Fruit fly (Drosophila melanogaster) whole organism, embryonic: Measurements from ENCODE around the gene qm.

Source experiments
- Antp ChIP-seq: fragments of 200-800 bp; sonication (Bioruptor generic); optimal IDR thresholded peaks from 3 replicates; lab custom pipeline; 2016; ENCODE audit warnings: missing biosample characterization, missing genetic modification characterization
- Atf-2 ChIP-seq: fragments of 200-800 bp; sonication (Bioruptor generic); optimal IDR thresholded peaks from 2 replicates; lab custom pipeline; 2016; ENCODE audit warnings: missing biosample characterization, missing genetic modification characterization
- B-H2 ChIP-seq: fragments of 200-800 bp; sonication (Bioruptor generic); optimal IDR thresholded peaks from 2 replicates; lab custom pipeline; 2018; ENCODE audit warnings: missing biosample characterization, mild to moderate bottlenecking, missing genetic modification characterization
- CG10274 ChIP-seq: fragments of 200-800 bp; sonication (Bioruptor generic); optimal IDR thresholded peaks from 3 replicates; lab custom pipeline; 2017; ENCODE audit warnings: missing biosample characterization, mild to moderate bottlenecking, missing genetic modification characterization
- CG11093 ChIP-seq: fragments of 200-800 bp; sonication (Bioruptor generic); IDR thresholded peaks from 3 replicates; pipeline ENCODE4 v1.3.6; 2022; ENCODE audit warnings: missing biosample characterization, missing genetic modification characterization
- CG12104 ChIP-seq: fragments of 200-800 bp; sonication (Bioruptor generic); optimal IDR thresholded peaks from 3 replicates; lab custom pipeline; 2016; ENCODE audit warnings: missing biosample characterization, missing genetic modification characterization
- CG12219 ChIP-seq: fragments of 200-800 bp; sonication (Bioruptor generic); optimal IDR thresholded peaks from 3 replicates; lab custom pipeline; 2018; ENCODE audit warnings: missing biosample characterization, mild to moderate bottlenecking, missing genetic modification characterization
- CG12744 ChIP-seq: fragments of 200-800 bp; sonication (Bioruptor generic); optimal IDR thresholded peaks from 2 replicates; lab custom pipeline; 2016; ENCODE audit warnings: missing biosample characterization, missing genetic modification characterization
- CG13424 ChIP-seq: fragments of 200-800 bp; sonication (Bioruptor generic); optimal IDR thresholded peaks from 2 replicates; lab custom pipeline; 2019; ENCODE audit warnings: missing biosample characterization, mild to moderate bottlenecking, missing genetic modification characterization, moderate library complexity
- CG14710 ChIP-seq: fragments of 200-800 bp; sonication (Bioruptor generic); optimal IDR thresholded peaks from 3 replicates; lab custom pipeline; 2019; ENCODE audit warnings: missing biosample characterization, mild to moderate bottlenecking, missing genetic modification characterization, moderate library complexity
- CG2116 ChIP-seq: fragments of 200-800 bp; sonication (Bioruptor generic); optimal IDR thresholded peaks from 3 replicates; lab custom pipeline; 2018; ENCODE audit warnings: missing biosample characterization, mild to moderate bottlenecking, missing genetic modification characterization
- CG2875 ChIP-seq: fragments of 200-800 bp; sonication (Bioruptor generic); optimal IDR thresholded peaks from 2 replicates; lab custom pipeline; 2017; ENCODE audit warnings: missing biosample characterization, mild to moderate bottlenecking, missing genetic modification characterization, missing genetic modification reagents
- CG3838 ChIP-seq: fragments of 200-800 bp; sonication (Bioruptor generic); optimal IDR thresholded peaks from 3 replicates; lab custom pipeline; 2016; ENCODE audit warnings: missing biosample characterization, missing genetic modification characterization
- CG6683 ChIP-seq: fragments of 200-800 bp; sonication (Bioruptor generic); optimal IDR thresholded peaks from 2 replicates; lab custom pipeline; 2017; ENCODE audit warnings: missing biosample characterization, mild to moderate bottlenecking, missing genetic modification characterization, missing genetic modification reagents
- CG6854 ChIP-seq: fragments of 200-800 bp; sonication (Bioruptor generic); optimal IDR thresholded peaks from 3 replicates; lab custom pipeline; 2017; ENCODE audit warnings: missing biosample characterization, mild to moderate bottlenecking, missing genetic modification characterization
- CG7745 ChIP-seq: fragments of 200-800 bp; sonication (Bioruptor generic); optimal IDR thresholded peaks from 2 replicates; lab custom pipeline; 2018; ENCODE audit warnings: missing biosample characterization, mild to moderate bottlenecking, missing genetic modification characterization, moderate library complexity
- CG7987 ChIP-seq: fragments of 200-800 bp; sonication (Bioruptor generic); optimal IDR thresholded peaks from 2 replicates; lab custom pipeline; 2018; ENCODE audit warnings: missing biosample characterization, mild to moderate bottlenecking, missing genetic modification characterization, moderate library complexity
- CG9609 ChIP-seq: fragments of 200-800 bp; sonication (Bioruptor generic); optimal IDR thresholded peaks from 3 replicates; lab custom pipeline; 2016; ENCODE audit warnings: missing biosample characterization, missing genetic modification characterization
- CHES-1-like ChIP-seq: fragments of 200-800 bp; sonication (Bioruptor generic); optimal IDR thresholded peaks from 2 replicates; lab custom pipeline; 2016; ENCODE audit warnings: missing biosample characterization, missing genetic modification characterization
- Chrac-16 ChIP-seq: fragments of 200-800 bp; sonication (Bioruptor generic); optimal IDR thresholded peaks from 3 replicates; lab custom pipeline; 2016; ENCODE audit warnings: missing biosample characterization, missing genetic modification characterization
- Dek ChIP-seq: fragments of 200-800 bp; sonication (Bioruptor generic); optimal IDR thresholded peaks from 3 replicates; lab custom pipeline; 2019; ENCODE audit warnings: missing biosample characterization, mild to moderate bottlenecking, missing genetic modification characterization, moderate library complexity
- Dfd ChIP-seq, 2 experiments: fragments of >200 bp; optimal IDR thresholded peaks; 2 replicates each; lab custom pipeline; 2017; ENCODE audit warnings: missing biosample characterization in 2 of 2, missing genetic modification characterization in 2 of 2
- Dip3 ChIP-seq: fragments of 200-800 bp; sonication (Bioruptor generic); optimal IDR thresholded peaks from 3 replicates; lab custom pipeline; 2016; ENCODE audit warnings: missing biosample characterization, missing genetic modification characterization
- Drgx ChIP-seq: fragments of 200-800 bp; sonication (Bioruptor generic); IDR thresholded peaks from 2 replicates; pipeline ENCODE4 v1.3.6; 2022; ENCODE audit warnings: missing biosample characterization, missing genetic modification characterization
- ERR ChIP-seq: fragments of 200-800 bp; sonication (Bioruptor generic); optimal IDR thresholded peaks from 2 replicates; lab custom pipeline; 2016; ENCODE audit warnings: missing biosample characterization, missing genetic modification characterization
- Hand ChIP-seq: fragments of 200-800 bp; sonication (Bioruptor generic); optimal IDR thresholded peaks from 2 replicates; lab custom pipeline; 2017; ENCODE audit warnings: mild to moderate bottlenecking, missing biosample characterization, missing genetic modification reagents, missing genetic modification characterization
- Hmr ChIP-seq: fragments of 200-800 bp; sonication (Bioruptor generic); optimal IDR thresholded peaks from 3 replicates; lab custom pipeline; 2017; ENCODE audit warnings: mild to moderate bottlenecking, missing biosample characterization, missing genetic modification reagents, missing genetic modification characterization
- Jarid2 ChIP-seq: fragments of 200-800 bp; sonication (Bioruptor generic); optimal IDR thresholded peaks from 3 replicates; lab custom pipeline; 2017; ENCODE audit warnings: mild to moderate bottlenecking, missing biosample characterization, missing genetic modification reagents, missing genetic modification characterization
- Meics ChIP-seq: fragments of 200-800 bp; sonication (Bioruptor generic); optimal IDR thresholded peaks from 2 replicates; lab custom pipeline; 2017; ENCODE audit warnings: missing biosample characterization, mild to moderate bottlenecking, missing genetic modification characterization
- Scr ChIP-seq: fragments of 200-800 bp; sonication (Bioruptor generic); IDR thresholded peaks from 2 replicates; pipeline ENCODE4 v1.3.6; 2022; ENCODE audit warnings: missing biosample characterization, missing genetic modification characterization; ENCODE audit not compliant: partially characterized antibody
- Sry-δ ChIP-seq: fragments of 200-800 bp; sonication (Bioruptor generic); optimal IDR thresholded peaks from 2 replicates; lab custom pipeline; 2016; ENCODE audit warnings: missing biosample characterization, missing genetic modification characterization
- TFAM ChIP-seq: fragments of 200-800 bp; sonication (Bioruptor generic); optimal IDR thresholded peaks from 2 replicates; lab custom pipeline; 2017; ENCODE audit warnings: missing biosample characterization, missing genetic modification characterization, inconsistent platforms
- ab ChIP-seq: fragments of 200-800 bp; sonication (Bioruptor generic); optimal IDR thresholded peaks from 2 replicates; lab custom pipeline; 2016; ENCODE audit warnings: missing biosample characterization, missing genetic modification characterization
- chinmo ChIP-seq: fragments of 200-800 bp; sonication (Bioruptor generic); IDR thresholded peaks from 4 replicates; pipeline ENCODE4 v1.3.6; 2022; ENCODE audit warnings: missing biosample characterization, missing genetic modification characterization; ENCODE audit not compliant: partially characterized antibody
- ci ChIP-seq: fragments of 200-800 bp; sonication (Bioruptor generic); IDR thresholded peaks from 3 replicates; pipeline ENCODE4 v1.3.6; 2022; ENCODE audit warnings: missing biosample characterization, missing genetic modification characterization
- corto ChIP-seq: fragments of 200-800 bp; sonication (Bioruptor generic); optimal IDR thresholded peaks from 2 replicates; lab custom pipeline; 2016; ENCODE audit warnings: missing biosample characterization, mild to moderate bottlenecking, missing genetic modification characterization, moderate library complexity
- dm ChIP-seq: fragments of 200-800 bp; sonication (Bioruptor generic); optimal IDR thresholded peaks from 3 replicates; lab custom pipeline; 2016; ENCODE audit warnings: missing biosample characterization, missing genetic modification characterization
- dpn ChIP-seq, 2 experiments: fragments of 200-800 bp; sonication (Bioruptor generic); optimal IDR thresholded peaks; 3 replicates each; lab custom pipeline; 2016; ENCODE audit warnings: missing biosample characterization in 2 of 2, missing genetic modification characterization in 2 of 2
- emc ChIP-seq: fragments of 200-800 bp; sonication (Bioruptor generic); optimal IDR thresholded peaks from 2 replicates; lab custom pipeline; 2016; ENCODE audit warnings: missing biosample characterization, missing genetic modification characterization
- fd3F ChIP-seq: fragments of 200-800 bp; sonication (Bioruptor generic); optimal IDR thresholded peaks from 2 replicates; lab custom pipeline; 2018; ENCODE audit warnings: missing biosample characterization, mild to moderate bottlenecking, missing genetic modification characterization, moderate library complexity
- fd64A ChIP-seq: fragments of 200-800 bp; sonication (Bioruptor generic); optimal IDR thresholded peaks from 3 replicates; lab custom pipeline; 2018; ENCODE audit warnings: missing biosample characterization, mild to moderate bottlenecking, missing genetic modification characterization
- fru ChIP-seq: fragments of >200 bp; optimal IDR thresholded peaks from 2 replicates; lab custom pipeline; 2017
- fu2 ChIP-seq: fragments of 200-800 bp; sonication (Bioruptor generic); optimal IDR thresholded peaks from 2 replicates; lab custom pipeline; 2016; ENCODE audit warnings: missing biosample characterization, missing genetic modification characterization
- gcm2 ChIP-seq: fragments of 200-800 bp; sonication (Bioruptor generic); optimal IDR thresholded peaks from 2 replicates; lab custom pipeline; 2016; ENCODE audit warnings: missing biosample characterization, missing genetic modification characterization
- hbn ChIP-seq: fragments of 200-800 bp; sonication (Bioruptor generic); IDR thresholded peaks from 2 replicates; pipeline ENCODE4 v1.3.6; 2022; ENCODE audit warnings: missing biosample characterization, missing genetic modification characterization; ENCODE audit not compliant: partially characterized antibody
- maf-S ChIP-seq: fragments of 200-800 bp; sonication (Bioruptor generic); optimal IDR thresholded peaks from 2 replicates; lab custom pipeline; 2016; ENCODE audit warnings: missing biosample characterization, missing genetic modification characterization
- odd ChIP-seq: fragments of 200-800 bp; sonication (Bioruptor generic); optimal IDR thresholded peaks from 2 replicates; lab custom pipeline; 2017; ENCODE audit warnings: missing biosample characterization, mild to moderate bottlenecking, missing genetic modification characterization
- sisA ChIP-seq: fragments of 200-800 bp; sonication (Bioruptor generic); IDR thresholded peaks from 2 replicates; pipeline ENCODE4 v1.3.6; 2022; ENCODE audit warnings: missing biosample characterization, missing genetic modification characterization
- slp2 ChIP-seq: fragments of 200-800 bp; sonication (Bioruptor generic); optimal IDR thresholded peaks from 2 replicates; lab custom pipeline; 2016; ENCODE audit warnings: missing biosample characterization, missing genetic modification characterization
- sr ChIP-seq: fragments of 200-800 bp; sonication (Bioruptor generic); IDR thresholded peaks from 3 replicates; pipeline ENCODE4 v1.3.6; 2022; ENCODE audit warnings: missing biosample characterization, missing genetic modification characterization
- unpg ChIP-seq: fragments of 200-800 bp; sonication (Bioruptor generic); optimal IDR thresholded peaks from 3 replicates; lab custom pipeline; 2018; ENCODE audit warnings: missing biosample characterization, mild to moderate bottlenecking, missing genetic modification characterization, moderate library complexity

qm gene

DNA sequence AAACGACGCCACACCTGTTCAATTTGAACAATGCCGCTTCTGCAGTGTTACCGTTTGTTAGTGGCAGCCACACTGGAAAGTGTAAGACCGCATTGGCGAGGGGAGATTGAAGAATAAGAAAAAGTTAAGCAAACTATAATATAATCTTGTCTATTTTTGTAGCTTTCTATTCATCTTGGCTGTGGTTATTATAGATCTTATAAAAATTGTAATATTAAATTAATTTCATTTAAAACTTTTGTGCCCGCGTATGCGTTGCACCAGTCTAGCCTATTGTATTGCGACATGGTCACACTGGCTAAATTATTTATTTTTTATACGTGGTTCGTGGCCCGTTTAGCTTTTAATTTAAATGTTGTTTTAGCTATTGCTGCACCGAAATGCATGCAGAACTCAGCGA is 24.8 kb upstream of the qm start, which contains the start of the genes RhoGEF4 and Rint1 (continued):
- TF ChIP-seq CHES-1-like (GFP tag; lab: Kevin White, UChicago), result peak; percentile 61
- no peak for TF ChIP-seq Atf-2 (GFP tag; lab: Kevin White, UChicago)
- peak; percentile 43 for TF ChIP-seq Dip3 (GFP tag; lab: Kevin White, UChicago)
- TF ChIP-seq fu2 (GFP tag; lab: Kevin White, UChicago), result no peak
- TF ChIP-seq slp2 (GFP tag; lab: Kevin White, UChicago), result no peak
- peak; percentile 87 for TF ChIP-seq sisA (GFP tag; lab: Robert Waterston, UW)
- peak; percentile 69 for TF ChIP-seq CG2116 (GFP tag; lab: Kevin White, UChicago)
- no peak for TF ChIP-seq fd64A (GFP tag; lab: Kevin White, UChicago)
- no peak for TF ChIP-seq hbn (GFP tag; lab: Robert Waterston, UW)
- peak; percentile 70; the same call in 2 of the 3 replicates for TF ChIP-seq ci
- TF ChIP-seq maf-S (GFP tag; lab: Kevin White, UChicago), result peak; percentile 29
- no peak for TF ChIP-seq chinmo (GFP tag; lab: Robert Waterston, UW)
- peak; percentile 18 for TF ChIP-seq Sry-δ (GFP tag; lab: Kevin White, UChicago)
- TF ChIP-seq emc, result no peak
- peak; percentile 51 for TF ChIP-seq CG9609 (GFP tag; lab: Kevin White, UChicago)
- peak; percentile 0 for TF ChIP-seq CG6683 (GFP tag; lab: Kevin White, UChicago)
- TF ChIP-seq CG2875 (GFP tag; lab: Kevin White, UChicago), result no peak
- TF ChIP-seq Chrac-16, result peak; percentile 85
- TF ChIP-seq gcm2 (GFP tag; lab: Kevin White, UChicago), result no peak
- peak; percentile 38 for TF ChIP-seq Meics
- TF ChIP-seq CG6854 (GFP tag; lab: Kevin White, UChicago), result no peak
- TF ChIP-seq Dfd (GFP tag; optimal IDR thresholded peaks at IDR 0.05; lab: Kevin White, UChicago), result no peak
- TF ChIP-seq fru (lab: Kevin White, UChicago), result no peak
- no peak for TF ChIP-seq CG12219 (GFP tag; lab: Kevin White, UChicago)
- TF ChIP-seq fd3F (GFP tag; lab: Kevin White, UChicago), result peak; percentile 43
- peak; percentile 61 for TF ChIP-seq Hmr (GFP tag; lab: Kevin White, UChicago)
- no peak for TF ChIP-seq Hand (GFP tag; lab: Kevin White, UChicago)
- TF ChIP-seq ab (GFP tag; lab: Kevin White, UChicago), result peak; percentile 22
- peak; percentile 75 for TF ChIP-seq CG13424
- TF ChIP-seq Drgx, result no peak
- peak; percentile 76; the same call in 2 of the 3 replicates for TF ChIP-seq CG11093 (GFP tag; lab: Robert Waterston, UW)
- no peak for TF ChIP-seq CG7745 (tag; lab: Kevin White, UChicago)
- TF ChIP-seq CG7987 (GFP tag; lab: Kevin White, UChicago), result peak; percentile 13
- peak; percentile 56 to 77 for TF ChIP-seq dpn (GFP tag; optimal IDR thresholded peaks at IDR 0.05; lab: Kevin White, UChicago)
- TF ChIP-seq unpg (GFP tag; lab: Kevin White, UChicago), result peak; percentile 67
- TF ChIP-seq TFAM (GFP tag; lab: Kevin White, UChicago), result no peak
- peak; percentile 75 for TF ChIP-seq Dek (tag; lab: Kevin White, UChicago)
- TF ChIP-seq CG12104 (GFP tag; lab: Kevin White, UChicago), result peak; percentile 46
- no peak for TF ChIP-seq odd
- TF ChIP-seq Scr (GFP tag; lab: Robert Waterston, UW), result peak; percentile 21; the same call in 1 of the 2 replicates
- no peak for TF ChIP-seq CG10274
- no peak for TF ChIP-seq sr (GFP tag; lab: Robert Waterston, UW)
- peak; percentile 10 for TF ChIP-seq B-H2
- TF ChIP-seq CG12744, result no peak
- peak; percentile 16 for TF ChIP-seq CG3838 (GFP tag; lab: Kevin White, UChicago)
- no peak for TF ChIP-seq corto (GFP tag; lab: Kevin White, UChicago)
- peak; percentile 88 for TF ChIP-seq CG14710
- TF ChIP-seq Antp (GFP tag; lab: Kevin White, UChicago), result no peak
- peak; percentile 37 for TF ChIP-seq dm (GFP tag; lab: Kevin White, UChicago)
- TF ChIP-seq ERR (GFP tag; lab: Kevin White, UChicago), result no peak
- no peak for TF ChIP-seq Jarid2
